Fruit fly (Drosophila melanogaster): ENCODE measurements around the gene Or13a.

Gene Or13a

dm6 chrX:16005551-16006197 is 31.4 kb downstream of the Or13a start, which contains the start of the genes vap and CG12698 (continued):
- no peak for TF ChIP-seq ranshi (GFP tag; IDR thresholded peaks at IDR 0.05)
- TF ChIP-seq BEAF-32 (GFP tag; optimal IDR thresholded peaks at IDR 0.05) = peak; percentile 80
- TF ChIP-seq ato (GFP tag; IDR thresholded peaks at IDR 0.05; ENCODE audit: partially characterized antibody) = peak; percentile 28; the same call in 1 of the 2 replicates
- no peak for TF ChIP-seq hkb (optimal IDR thresholded peaks at IDR 0.05)
- no peak for TF ChIP-seq hkb (GFP tag; IDR thresholded peaks at IDR 0.05)
- TF ChIP-seq ash1 (GFP tag; optimal IDR thresholded peaks at IDR 0.05) = no peak
- peak; percentile 80 for TF ChIP-seq HLH4C (GFP tag; IDR thresholded peaks at IDR 0.05; ENCODE audit: partially characterized antibody)
- TF ChIP-seq CG4360 (GFP tag; IDR thresholded peaks at IDR 0.05) = no peak
- TF ChIP-seq CG17186 (GFP tag; optimal IDR thresholded peaks at IDR 0.05) = peak; percentile 54
- peak; percentile 78 for TF ChIP-seq CG2116 (GFP tag; optimal IDR thresholded peaks at IDR 0.05)
- TF ChIP-seq Sry-δ (GFP tag; optimal IDR thresholded peaks at IDR 0.05) = peak; percentile 70
- no peak for TF ChIP-seq cwo (GFP tag; optimal IDR thresholded peaks at IDR 0.05)
- TF ChIP-seq pfk (GFP tag; optimal IDR thresholded peaks at IDR 0.05) = peak; percentile 5
- TF ChIP-seq CG14860 (GFP tag; IDR thresholded peaks at IDR 0.05; ENCODE audit: partially characterized antibody) = peak; percentile 62
- TF ChIP-seq CG7839 (tag; optimal IDR thresholded peaks at IDR 0.05) = no peak
- TF ChIP-seq Usf (GFP tag; optimal IDR thresholded peaks at IDR 0.05) = no peak
- TF ChIP-seq ems (GFP tag; optimal IDR thresholded peaks at IDR 0.05) = no peak
- TF ChIP-seq D19A (tag; optimal IDR thresholded peaks at IDR 0.05) = peak; percentile 7
- TF ChIP-seq CG2712 (tag; optimal IDR thresholded peaks at IDR 0.05) = no peak
- TF ChIP-seq Ssrp (tag; optimal IDR thresholded peaks at IDR 0.05) = no peak
- TF ChIP-seq Ada2b (GFP tag; IDR thresholded peaks at IDR 0.05) = no peak
- peak; percentile 54; the same call in 1 of the 2 replicates for TF ChIP-seq tna (GFP tag; IDR thresholded peaks at IDR 0.05; ENCODE audit: partially characterized antibody)
- peak; percentile 43 for TF ChIP-seq CG12391 (tag; optimal IDR thresholded peaks at IDR 0.05)
- TF ChIP-seq al (GFP tag; IDR thresholded peaks at IDR 0.05) = no peak
- peak; percentile 42; the same call in 1 of the 3 replicates for TF ChIP-seq Doc3 (GFP tag; IDR thresholded peaks at IDR 0.05; ENCODE audit: partially characterized antibody)
- no peak for TF ChIP-seq ham (GFP tag; IDR thresholded peaks at IDR 0.05)
- no peak for TF ChIP-seq CG9932 (GFP tag; IDR thresholded peaks at IDR 0.05)
- TF ChIP-seq CG31388 (GFP tag; optimal IDR thresholded peaks at IDR 0.05) = no peak
- peak; percentile 73 for TF ChIP-seq CG13287 (GFP tag; IDR thresholded peaks at IDR 0.05; ENCODE audit: partially characterized antibody)
- TF ChIP-seq cg (GFP tag; optimal IDR thresholded peaks at IDR 0.05) = no peak
- TF ChIP-seq Lhr (GFP tag; optimal IDR thresholded peaks at IDR 0.05) = peak; percentile 27
- TF ChIP-seq Pdp1 (GFP tag; optimal IDR thresholded peaks at IDR 0.05) = no peak
- TF ChIP-seq CG1024 (GFP tag; IDR thresholded peaks at IDR 0.05) = peak; percentile 41
- no peak for TF ChIP-seq CG30431 (GFP tag; optimal IDR thresholded peaks at IDR 0.05)
- peak; percentile 74 for TF ChIP-seq CG6791 (GFP tag; IDR thresholded peaks at IDR 0.05; ENCODE audit: partially characterized antibody)
- TF ChIP-seq CG17361 (GFP tag; IDR thresholded peaks at IDR 0.05) = peak; percentile 48; the same call in 2 of the 3 replicates
- peak; percentile 78 for TF ChIP-seq Bgb (GFP tag; IDR thresholded peaks at IDR 0.05; ENCODE audit: partially characterized antibody)
- no peak for TF ChIP-seq otp (GFP tag; IDR thresholded peaks at IDR 0.05)
- no peak for TF ChIP-seq CG8765 (GFP tag; IDR thresholded peaks at IDR 0.05)
- TF ChIP-seq CG10462 (GFP tag; optimal IDR thresholded peaks at IDR 0.05) = no peak
- no peak for TF ChIP-seq lbe (GFP tag; optimal IDR thresholded peaks at IDR 0.05)
- TF ChIP-seq CG15601 (tag; optimal IDR thresholded peaks at IDR 0.05) = peak; percentile 0
- TF ChIP-seq CG3065 (GFP tag; optimal IDR thresholded peaks at IDR 0.05) = no peak
- peak; percentile 75 for TF ChIP-seq ssp (GFP tag; IDR thresholded peaks at IDR 0.05)
- peak; percentile 64 for TF ChIP-seq trem (tag; optimal IDR thresholded peaks at IDR 0.05)
- no peak for TF ChIP-seq gem (tag; optimal IDR thresholded peaks at IDR 0.05)
- peak; percentile 40 for TF ChIP-seq CG10267 (tag; optimal IDR thresholded peaks at IDR 0.05)
- peak; percentile 91 for TF ChIP-seq CG17802 (tag; optimal IDR thresholded peaks at IDR 0.05)
- peak; percentile 8 for TF ChIP-seq CG2120 (GFP tag; optimal IDR thresholded peaks at IDR 0.05)

Data from whole organism, embryonic.